Worm (Caenorhabditis elegans): Measurements from ENCODE around the gene C54F6.5.

DNA sequence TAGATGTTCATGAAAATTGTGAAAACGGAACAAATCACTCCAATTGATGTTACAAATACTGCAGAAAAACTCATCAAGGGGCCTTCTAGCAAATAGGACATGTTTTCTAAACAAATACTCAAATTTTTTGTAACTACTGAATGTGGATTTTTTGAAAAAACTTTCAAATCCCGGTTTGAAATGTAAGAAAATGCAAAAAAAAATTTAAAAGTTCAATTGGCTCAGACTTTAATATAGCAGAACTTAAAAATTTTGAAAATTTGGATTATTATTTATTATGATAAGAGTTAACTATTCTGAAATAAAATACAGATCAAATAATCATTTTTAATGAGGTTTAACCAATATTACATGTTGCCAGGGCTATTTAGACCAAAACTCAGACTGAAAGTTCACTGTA is 38.6 kb upstream of the C54F6.5 start, which contains the start of gene srbc-9:
- TF ChIP-seq ets-7 (tag; optimal IDR thresholded peaks at IDR 0.05): no peak
- no peak for TF ChIP-seq ama-1 (optimal IDR thresholded peaks at IDR 0.05)
- TF ChIP-seq F13C5.2 (tag; optimal IDR thresholded peaks at IDR 0.05): no peak
- TF ChIP-seq ceh-13 (GFP tag; optimal IDR thresholded peaks at IDR 0.05): no peak
- no peak for TF ChIP-seq sea-1 (GFP tag; conservative IDR thresholded peaks at IDR 0.05)
- TF ChIP-seq scrt-1 (GFP tag; IDR thresholded peaks at IDR 0.05): no peak
